Worm (Caenorhabditis elegans) whole organism, young adult: ENCODE data around the gene try-11.

ENCODE experiments used
- T07F8.4 ChIP-seq: sonication (generic microtip); optimal IDR thresholded peaks from 2 replicates; lab custom pipeline; 2016; ENCODE audit warnings: mild to moderate bottlenecking, missing genetic modification characterization, moderate library complexity, missing compliant biosample characterization
- hmg-1.2 ChIP-seq: fragments of 200-800 bp; sonication (Bioruptor generic); IDR thresholded peaks from 2 replicates; pipeline ENCODE4 v1.3.6; 2022; ENCODE audit warnings: missing genetic modification reagents, missing genetic modification characterization, missing compliant biosample characterization
- unc-62 ChIP-seq: fragments of 150-350 bp; optimal IDR thresholded peaks from 2 replicates; lab custom pipeline; 2014; ENCODE audit warnings: missing biosample characterization, missing genetic modification reagents, missing genetic modification characterization

DNA sequence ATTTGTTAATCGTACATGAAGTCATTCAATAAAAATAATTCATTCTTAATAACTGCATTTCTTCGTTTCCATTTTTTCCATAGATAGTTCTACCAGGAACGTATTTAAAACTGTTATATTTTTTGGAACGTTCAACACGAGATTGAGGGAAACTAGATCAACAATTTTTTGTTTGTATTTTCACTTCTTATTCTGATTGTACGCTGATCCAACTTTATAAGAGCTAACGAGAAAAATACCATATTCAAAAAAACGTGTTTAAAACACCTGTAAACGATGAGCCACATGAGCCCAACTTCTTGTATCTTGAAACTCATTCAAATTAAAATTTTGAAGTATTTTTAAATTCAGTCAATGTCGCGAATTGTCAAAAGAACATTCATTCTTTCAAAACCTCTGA is 35.0 kb upstream of the try-11 start:
- TF ChIP-seq hmg-1.2 (GFP tag; lab: Robert Waterston, UW) (no peak), unc-62 (GFP tag; lab: Kevin White, UChicago) (no peak), T07F8.4 (tag; lab: Kevin White, UChicago) (no peak)
